Worm (Caenorhabditis elegans): Measurements from ENCODE around the gene ints-2.

ints-2 gene

DNA sequence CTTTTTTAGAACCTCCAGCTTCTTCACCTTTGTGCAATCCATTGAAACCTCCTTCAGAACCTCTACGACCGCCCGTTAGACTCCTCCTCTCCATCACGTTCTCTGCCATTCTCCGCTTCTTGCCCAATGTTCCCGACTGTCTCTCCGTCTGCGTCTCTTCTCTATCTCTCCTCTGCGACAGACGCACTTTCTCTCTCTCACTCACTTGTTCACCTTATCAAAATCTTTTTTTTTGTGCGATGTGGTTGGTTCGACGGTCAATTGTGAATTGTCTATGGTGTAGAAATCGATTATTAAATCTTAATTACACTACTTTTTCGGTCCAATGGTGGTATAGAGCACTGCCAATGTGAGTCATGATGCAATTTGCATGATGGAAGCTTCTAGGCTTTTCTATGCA is 8.0 kb downstream of the ints-2 start, which contains the start of gene atfs-1 (continued):
- TF ChIP-seq lin-54 (GFP tag; optimal IDR thresholded peaks at IDR 0.05) = no peak
- TF ChIP-seq madf-10 (tag; optimal IDR thresholded peaks at IDR 0.05) = peak; percentile 9
- no peak for TF ChIP-seq T26A5.8 (tag; optimal IDR thresholded peaks at IDR 0.05)
- peak; percentile 58; the same call in 1 of the 2 replicates for TF ChIP-seq cebp-1 (GFP tag; IDR thresholded peaks at IDR 0.05)
- peak; percentile 79 for TF ChIP-seq cebp-1 (tag; optimal IDR thresholded peaks at IDR 0.05)
- TF ChIP-seq dox-1 (GFP tag; IDR thresholded peaks at IDR 0.05) = peak; percentile 41; the same call in 1 of the 2 replicates

DNA sequence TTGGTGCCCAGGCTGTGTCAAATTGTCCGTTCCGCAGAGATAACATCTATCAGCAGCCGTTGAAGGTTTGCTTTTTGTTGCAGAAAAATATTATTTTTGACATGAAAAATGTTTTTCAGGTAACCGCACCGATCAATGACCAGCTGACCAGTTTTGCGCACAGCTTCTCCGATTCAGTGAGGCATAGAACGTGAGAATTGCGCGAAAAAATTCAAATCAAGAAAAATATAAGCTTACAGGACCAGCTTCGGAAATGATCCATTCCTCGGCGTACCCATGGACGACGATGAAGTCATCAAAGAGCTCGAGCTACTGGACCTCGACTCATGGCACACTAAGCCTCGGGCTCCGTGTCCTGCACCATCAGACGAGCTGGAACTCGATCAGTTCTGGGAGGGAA is 9.0 kb downstream of the ints-2 start:
- TF ChIP-seq repo-1 (tag; optimal IDR thresholded peaks at IDR 0.05) (no peak), nhr-179 (tag; optimal IDR thresholded peaks at IDR 0.05) (no peak), ama-1 (optimal IDR thresholded peaks at IDR 0.05) (peak; percentile 4), ama-1 (GFP tag; optimal IDR thresholded peaks at IDR 0.05) (no peak), tbp1 (GFP tag; optimal IDR thresholded peaks at IDR 0.05) (no peak), hrde-1 (tag; optimal IDR thresholded peaks at IDR 0.05; ENCODE audit: borderline replicate concordance) (no peak), zfh-2 (GFP tag; conservative IDR thresholded peaks at IDR 0.05) (peak; percentile 57), attf-5 (GFP tag; optimal IDR thresholded peaks at IDR 0.05) (no peak), ztf-22 (GFP tag; optimal IDR thresholded peaks at IDR 0.05) (no peak), B0336.3 (GFP tag; IDR thresholded peaks at IDR 0.05) (peak; percentile 23; the same call in 1 of the 2 replicates), dox-1 (GFP tag; IDR thresholded peaks at IDR 0.05) (0 out of 2 replicates have a peak, but pooled peaks have one; percentile 20)

DNA sequence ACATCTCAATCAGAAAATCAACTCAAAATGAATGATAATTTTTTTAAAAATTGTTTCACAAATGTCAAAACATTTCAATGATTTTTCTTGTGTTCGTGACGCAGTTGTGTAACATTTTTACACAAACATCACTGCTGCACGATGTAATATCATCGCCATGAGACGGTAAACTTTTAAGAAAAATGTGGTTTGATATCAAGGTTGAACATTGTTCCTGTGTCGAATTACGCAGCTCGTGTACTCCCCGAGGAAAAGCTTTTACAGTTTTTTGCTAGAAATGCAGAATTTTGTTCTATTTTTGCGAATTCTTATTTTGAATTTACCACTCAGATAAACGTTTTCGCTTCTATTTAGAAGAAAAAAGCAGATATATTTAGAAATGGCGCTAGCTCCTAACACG is 12.2 kb downstream of the ints-2 start:
- peak; percentile 63 for TF ChIP-seq repo-1 (tag; optimal IDR thresholded peaks at IDR 0.05)
- no peak for TF ChIP-seq unc-130 (GFP tag; optimal IDR thresholded peaks at IDR 0.05)
- TF ChIP-seq ets-4 (GFP tag; optimal IDR thresholded peaks at IDR 0.05) = no peak
- TF ChIP-seq rec-8 (tag; optimal IDR thresholded peaks at IDR 0.05) = no peak
- no peak for TF ChIP-seq sdz-38 (tag; optimal IDR thresholded peaks at IDR 0.05)
- peak; percentile 31 for TF ChIP-seq lin-40 (tag; optimal IDR thresholded peaks at IDR 0.05)
- no peak for TF ChIP-seq lir-1 (GFP tag; conservative IDR thresholded peaks at IDR 0.05)
- TF ChIP-seq ztf-25 (GFP tag; IDR thresholded peaks at IDR 0.05) = 0 out of 2 replicates have a peak, but pooled peaks have one; percentile 23
- no peak for TF ChIP-seq K12H6.12 (tag; optimal IDR thresholded peaks at IDR 0.05)
- no peak for TF ChIP-seq lsl-1 (GFP tag; optimal IDR thresholded peaks at IDR 0.05)
- TF ChIP-seq bed-2 (GFP tag; IDR thresholded peaks at IDR 0.05) = no peak
- no peak for TF ChIP-seq nhr-120 (GFP tag; IDR thresholded peaks at IDR 0.05)
- TF ChIP-seq K11D2.4 (GFP tag; IDR thresholded peaks at IDR 0.05) = no peak
- peak; percentile 9; the same call in 1 of the 2 replicates for TF ChIP-seq lin-26 (GFP tag; IDR thresholded peaks at IDR 0.05)
- TF ChIP-seq C06A6.2 (GFP tag; conservative IDR thresholded peaks at IDR 0.05) = peak; percentile 31; the same call in 1 of the 2 replicates
- TF ChIP-seq die-1 (tag; optimal IDR thresholded peaks at IDR 0.05) = no peak
- 0 out of 2 replicates have a peak, but pooled peaks have one; percentile 16 for TF ChIP-seq cebp-2 (GFP tag; IDR thresholded peaks at IDR 0.05)
- TF ChIP-seq chd-7 (tag; optimal IDR thresholded peaks at IDR 0.05) = peak; percentile 78
- no peak for TF ChIP-seq bed-1 (GFP tag; IDR thresholded peaks at IDR 0.05)
- TF ChIP-seq efl-1 (GFP tag; optimal IDR thresholded peaks at IDR 0.05) = no peak
- no peak for TF ChIP-seq zfh-2 (GFP tag; conservative IDR thresholded peaks at IDR 0.05)
- peak; percentile 33 for TF ChIP-seq nhr-80 (tag; optimal IDR thresholded peaks at IDR 0.05)
- TF ChIP-seq hlh-26 (GFP tag; conservative IDR thresholded peaks at IDR 0.05) = no peak
- TF ChIP-seq ztf-6 (GFP tag; IDR thresholded peaks at IDR 0.05) = no peak
- no peak for TF ChIP-seq unc-62 (GFP tag; optimal IDR thresholded peaks at IDR 0.05)
- TF ChIP-seq mcd-1 (GFP tag; IDR thresholded peaks at IDR 0.05) = 0 out of 2 replicates have a peak, but pooled peaks have one; percentile 10
- TF ChIP-seq dpff-1 (tag; optimal IDR thresholded peaks at IDR 0.05) = no peak
- no peak for TF ChIP-seq snpc-1.1 (tag; optimal IDR thresholded peaks at IDR 0.05; ENCODE audit: insufficient read depth)
- TF ChIP-seq ZK185.1 (tag; optimal IDR thresholded peaks at IDR 0.05; ENCODE audit: poor library complexity, severe bottlenecking) = peak; percentile 50
- no peak for TF ChIP-seq ztf-18 (tag; optimal IDR thresholded peaks at IDR 0.05)
- TF ChIP-seq ccch-3 (GFP tag; optimal IDR thresholded peaks at IDR 0.05) = no peak
- no peak for TF ChIP-seq him-1 (tag; optimal IDR thresholded peaks at IDR 0.05)
- no peak for TF ChIP-seq egl-44 (GFP tag; IDR thresholded peaks at IDR 0.05)
